Fruit fly (Drosophila melanogaster) S2 (cell line): ENCODE data around the gene Or69a.

Experiments used
- CG8478 ChIP-seq: fragments of >200 bp; optimal IDR thresholded peaks from 2 replicates; lab custom pipeline; 2018
- CTCF ChIP-seq, 2 experiments: fragments of >200 bp; optimal IDR thresholded peaks; 2 replicates each; lab custom pipeline; 2018

- TF ChIP-seq CG8478 (lab: Kevin White, UChicago) (no peak), CTCF (optimal IDR thresholded peaks at IDR 0.05; lab: Kevin White, UChicago) (no peak)
Measured at dm6 chr3L:12954547-12954946, 13.0 kb downstream of the Or69a start, which contains the start of gene CG10752.
